Worm (Caenorhabditis elegans) whole organism, L2 larva: ENCODE data around the gene C02F5.10.

Experiments used
- ZK546.5 ChIP-seq: sonication (generic microtip); optimal IDR thresholded peaks from 2 replicates; lab custom pipeline; 2017; ENCODE audit warnings: missing biosample characterization, missing genetic modification characterization
- ceh-16 ChIP-seq: fragments of 150-350 bp; optimal IDR thresholded peaks from 2 replicates; lab custom pipeline; 2014; ENCODE audit warnings: missing biosample characterization, missing genetic modification characterization
- nhr-11 ChIP-seq: fragments of 150-350 bp; optimal IDR thresholded peaks from 2 replicates; lab custom pipeline; 2014; ENCODE audit warnings: missing biosample characterization, missing genetic modification characterization
- nhr-12 ChIP-seq: fragments of 150-350 bp; optimal IDR thresholded peaks from 2 replicates; lab custom pipeline; 2014; ENCODE audit warnings: missing biosample characterization, missing genetic modification characterization
- skn-1 ChIP-seq: sonication (generic microtip); optimal IDR thresholded peaks from 2 replicates; lab custom pipeline; 2017; ENCODE audit warnings: missing biosample characterization, missing genetic modification characterization

DNA sequence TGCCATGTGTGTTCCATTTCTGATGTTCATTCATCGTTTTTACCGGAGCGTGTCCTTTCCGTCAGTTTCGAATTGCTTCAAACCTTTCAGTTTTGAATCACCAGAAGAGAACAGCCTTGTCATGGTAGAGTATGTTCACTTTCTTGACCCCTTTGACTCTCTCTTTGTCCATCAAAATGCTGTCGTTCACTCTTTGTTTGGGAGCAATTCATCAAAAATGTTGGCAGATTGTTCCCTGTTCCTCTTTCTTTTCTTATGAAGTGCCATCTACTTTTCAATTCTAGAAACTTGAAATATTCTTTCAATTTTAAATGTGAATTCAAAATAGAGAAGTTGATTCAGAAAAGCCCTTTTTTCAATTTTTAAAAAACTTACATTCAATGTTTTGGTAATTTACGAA lies 32.0 kb upstream of the C02F5.10 start:
- TF ChIP-seq nhr-11 (no peak), nhr-12 (no peak), ZK546.5 (tag; lab: Kevin White, UChicago) (no peak), ceh-16 (no peak), skn-1 (tag; lab: Kevin White, UChicago) (no peak)
